Fruit fly (Drosophila melanogaster): ENCODE results near the gene ScsbetaA.

Gene ScsbetaA

DNA sequence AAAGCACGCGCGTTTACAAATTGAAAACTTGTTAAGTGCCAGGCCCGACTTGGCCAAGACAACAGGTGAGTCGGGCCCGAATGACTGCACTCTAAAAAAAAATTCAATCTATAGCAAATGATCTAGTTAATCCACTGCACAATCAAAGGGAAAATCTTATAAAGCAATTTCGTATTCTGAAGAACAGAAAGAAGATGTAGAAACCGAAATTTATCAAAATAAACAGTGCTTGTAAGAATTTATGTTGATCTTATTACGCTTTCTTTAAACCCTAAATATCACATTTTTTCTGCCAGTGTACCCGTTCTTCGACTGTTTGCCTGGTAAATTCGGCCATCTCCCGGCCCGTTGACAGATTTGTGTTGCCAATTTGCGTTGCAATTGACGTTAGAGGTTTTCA lies 41.8 kb upstream of the ScsbetaA start (continued):
- TF ChIP-seq Mes4 (GFP tag; optimal IDR thresholded peaks at IDR 0.05) (peak; percentile 55), Doc2 (GFP tag; IDR thresholded peaks at IDR 0.05) (no peak), Lhr (GFP tag; optimal IDR thresholded peaks at IDR 0.05) (no peak), Eip74EF (GFP tag; optimal IDR thresholded peaks at IDR 0.05) (peak in 1 of 2 experiments; percentile 62), her (GFP tag; optimal IDR thresholded peaks at IDR 0.05) (peak; percentile 77), CG1603 (tag; optimal IDR thresholded peaks at IDR 0.05) (peak; percentile 63), CG11456 (GFP tag; IDR thresholded peaks at IDR 0.05) (no peak), otp (GFP tag; IDR thresholded peaks at IDR 0.05) (no peak), Rx (GFP tag; IDR thresholded peaks at IDR 0.05) (no peak), gfzf (GFP tag; optimal IDR thresholded peaks at IDR 0.05) (no peak), CG5245 (GFP tag; optimal IDR thresholded peaks at IDR 0.05) (no peak), CG8281 (tag; optimal IDR thresholded peaks at IDR 0.05) (peak; percentile 39), tx (GFP tag; optimal IDR thresholded peaks at IDR 0.05) (peak; percentile 48), CG14050 (GFP tag; IDR thresholded peaks at IDR 0.05) (peak; percentile 44; the same call in 2 of the 3 replicates), CG11093 (GFP tag; IDR thresholded peaks at IDR 0.05) (no peak), Med (GFP tag) (peak; percentile 65), CG11695 (GFP tag; IDR thresholded peaks at IDR 0.05) (peak; percentile 60; the same call in 1 of the 3 replicates), YL-1 (GFP tag; optimal IDR thresholded peaks at IDR 0.05) (no peak), tgo (GFP tag; IDR thresholded peaks at IDR 0.05) (peak; percentile 56; the same call in 2 of the 3 replicates), pzg (GFP tag; optimal IDR thresholded peaks at IDR 0.05) (no peak), kay (GFP tag; optimal IDR thresholded peaks at IDR 0.05) (no peak), mirr (GFP tag; optimal IDR thresholded peaks at IDR 0.05) (peak; percentile 7), CG4282 (GFP tag; optimal IDR thresholded peaks at IDR 0.05) (peak; percentile 41), CG8089 (GFP tag; optimal IDR thresholded peaks at IDR 0.05) (peak; percentile 29), CG4360 (GFP tag; IDR thresholded peaks at IDR 0.05) (no peak), Kr (GFP tag; optimal IDR thresholded peaks at IDR 0.05) (no peak), Pdp1 (GFP tag; optimal IDR thresholded peaks at IDR 0.05) (peak; percentile 50 to 56), CG5180 (GFP tag; optimal IDR thresholded peaks at IDR 0.05) (peak; percentile 55), CG18262 (tag; optimal IDR thresholded peaks at IDR 0.05) (peak; percentile 65), Deaf1 (tag; optimal IDR thresholded peaks at IDR 0.05) (peak; percentile 74), Hr51 (GFP tag; optimal IDR thresholded peaks at IDR 0.05) (peak; percentile 65 to 83), bcd (GFP tag; optimal IDR thresholded peaks at IDR 0.05) (peak; percentile 62), Bteb2 (GFP tag; optimal IDR thresholded peaks at IDR 0.05) (peak; percentile 54), vfl (GFP tag; optimal IDR thresholded peaks at IDR 0.05) (peak; percentile 46), Myb (GFP tag; optimal IDR thresholded peaks at IDR 0.05) (peak; percentile 54), HLHmδ (GFP tag; optimal IDR thresholded peaks at IDR 0.05) (no peak), CG18619 (GFP tag; optimal IDR thresholded peaks at IDR 0.05) (peak; percentile 57), CG12391 (tag; optimal IDR thresholded peaks at IDR 0.05) (peak; percentile 68), CG1647 (GFP tag; optimal IDR thresholded peaks at IDR 0.05) (peak; percentile 12), cg (GFP tag; optimal IDR thresholded peaks at IDR 0.05) (no peak), Jarid2 (GFP tag; optimal IDR thresholded peaks at IDR 0.05) (peak; percentile 14), D19A (tag; optimal IDR thresholded peaks at IDR 0.05) (peak; percentile 59), h (optimal IDR thresholded peaks at IDR 0.05) (no peak), Mad (GFP tag; optimal IDR thresholded peaks at IDR 0.05) (peak; percentile 60), CG17328 (GFP tag; IDR thresholded peaks at IDR 0.05) (peak; percentile 48; the same call in 1 of the 2 replicates), Adf1 (GFP tag; IDR thresholded peaks at IDR 0.05) (no peak), cas (GFP tag; IDR thresholded peaks at IDR 0.05) (no peak), CG15601 (tag; optimal IDR thresholded peaks at IDR 0.05) (peak; percentile 55), CG10462 (GFP tag; optimal IDR thresholded peaks at IDR 0.05) (peak; percentile 29), lilli (GFP tag; optimal IDR thresholded peaks at IDR 0.05) (peak; percentile 72), Chrac-16 (GFP tag; optimal IDR thresholded peaks at IDR 0.05) (peak; percentile 50)
